Worm (Caenorhabditis elegans): ENCODE measurements around the gene gsp-1.

ce11 chrV:10718037-10718436 is 35.8 kb downstream of the gsp-1 start:
- no peak for TF ChIP-seq blmp-1 (tag; optimal IDR thresholded peaks at IDR 0.05)
- TF ChIP-seq lin-13 (tag; optimal IDR thresholded peaks at IDR 0.05) = no peak
- no peak for TF ChIP-seq ztf-11 (tag; optimal IDR thresholded peaks at IDR 0.05)
- TF ChIP-seq cnd-1 (tag; optimal IDR thresholded peaks at IDR 0.05) = no peak
- TF ChIP-seq unc-39 (tag; optimal IDR thresholded peaks at IDR 0.05) = no peak

All from whole organism, mixed stage, embryonic.